Worm (Caenorhabditis elegans): ENCODE results near the gene C35D10.8.

C35D10.8 gene

ce11 chrIII:4852025-4852424 lies 3.0 kb upstream of the C35D10.8 start, which contains the start of gene ced-4:
Gene ced-4, plus strand, starts transcription at chrIII:4852325.
- TF ChIP-seq ces-1 (GFP tag; optimal IDR thresholded peaks at IDR 0.05) (no peak), sptf-1 (tag; optimal IDR thresholded peaks at IDR 0.05) (no peak), tbx-8 (GFP tag; optimal IDR thresholded peaks at IDR 0.05) (no peak), lin-32 (GFP tag; optimal IDR thresholded peaks at IDR 0.05) (no peak), nhr-237 (tag; optimal IDR thresholded peaks at IDR 0.05) (no peak), unc-39 (tag; optimal IDR thresholded peaks at IDR 0.05) (no peak), elt-3 (tag; optimal IDR thresholded peaks at IDR 0.05) (no peak), mab-5 (tag; optimal IDR thresholded peaks at IDR 0.05) (no peak), unc-120 (tag; optimal IDR thresholded peaks at IDR 0.05; ENCODE audit: poor library complexity, severe bottlenecking) (no peak), sem-2 (GFP tag; optimal IDR thresholded peaks at IDR 0.05) (no peak), blmp-1 (tag; optimal IDR thresholded peaks at IDR 0.05) (no peak)

DNA sequence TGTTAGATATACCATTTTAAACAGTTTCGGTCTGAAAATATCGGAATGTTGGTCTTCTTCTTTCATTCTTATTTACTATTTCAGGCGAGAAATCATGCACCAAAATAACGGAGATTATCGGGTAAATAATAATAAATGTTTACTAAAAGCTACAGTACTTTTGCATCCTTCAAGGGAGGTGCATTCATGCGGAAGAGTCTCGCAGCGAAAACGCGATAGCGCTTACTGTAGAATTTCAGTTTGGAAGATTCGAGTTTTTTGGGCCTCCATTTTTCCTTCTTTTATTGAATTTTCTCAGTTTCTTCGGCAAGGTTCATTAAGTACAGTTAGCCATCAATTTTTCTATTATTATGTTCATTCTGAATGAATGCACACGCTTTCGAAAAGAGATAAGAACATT lies 1.1 kb downstream of the C35D10.8 start, which contains the start of gene C35D10.7:
C35D10.7 (plus strand) TSS at position 85 of the 400 bp plus-strand sequence.
- TF ChIP-seq ztf-11 (tag; optimal IDR thresholded peaks at IDR 0.05) (no peak), lin-32 (GFP tag; optimal IDR thresholded peaks at IDR 0.05) (no peak), unc-62 (GFP tag; optimal IDR thresholded peaks at IDR 0.05) (no peak), nhr-2 (tag; optimal IDR thresholded peaks at IDR 0.05) (no peak), ceh-43 (GFP tag; optimal IDR thresholded peaks at IDR 0.05) (no peak), sem-2 (GFP tag; optimal IDR thresholded peaks at IDR 0.05) (no peak), elt-1 (tag; optimal IDR thresholded peaks at IDR 0.05; ENCODE audit: borderline replicate concordance, insufficient read depth) (no peak), snpc-4 (tag; optimal IDR thresholded peaks at IDR 0.05) (no peak), nhr-76 (tag; optimal IDR thresholded peaks at IDR 0.05) (no peak), mls-2 (tag; optimal IDR thresholded peaks at IDR 0.05) (no peak)

- TF ChIP-seq lin-13 (tag; optimal IDR thresholded peaks at IDR 0.05) = no peak
- no peak for TF ChIP-seq M03D4.4 (tag; optimal IDR thresholded peaks at IDR 0.05)
- no peak for TF ChIP-seq sptf-1 (tag; optimal IDR thresholded peaks at IDR 0.05)
- no peak for TF ChIP-seq flh-1 (GFP tag; optimal IDR thresholded peaks at IDR 0.05)
- no peak for TF ChIP-seq unc-120 (tag; optimal IDR thresholded peaks at IDR 0.05; ENCODE audit: poor library complexity, severe bottlenecking)
- TF ChIP-seq nhr-28 (tag; optimal IDR thresholded peaks at IDR 0.05) = no peak
Observed at ce11 chrIII:4856992-4857391, 2.0 kb downstream of the C35D10.8 start.

ce11 chrIII:4859039-4859438 lies 4.0 kb downstream of the C35D10.8 start, which contains the start of gene C35D10.6:
Gene C35D10.6, plus strand, starts transcription at chrIII:4859339.
- TF ChIP-seq nhr-76 (tag; optimal IDR thresholded peaks at IDR 0.05) (no peak), M03D4.4 (tag; optimal IDR thresholded peaks at IDR 0.05) (no peak), drap-1 (GFP tag; optimal IDR thresholded peaks at IDR 0.05) (no peak), elt-1 (tag; optimal IDR thresholded peaks at IDR 0.05; ENCODE audit: borderline replicate concordance, insufficient read depth) (no peak), mab-5 (tag; optimal IDR thresholded peaks at IDR 0.05) (no peak), ham-2 (GFP tag; optimal IDR thresholded peaks at IDR 0.05) (no peak), flh-1 (GFP tag; optimal IDR thresholded peaks at IDR 0.05) (no peak), pha-4 (tag; optimal IDR thresholded peaks at IDR 0.05) (no peak), ceh-43 (GFP tag; optimal IDR thresholded peaks at IDR 0.05) (no peak), unc-39 (tag; optimal IDR thresholded peaks at IDR 0.05) (no peak), mls-2 (tag; optimal IDR thresholded peaks at IDR 0.05) (no peak), ceh-39 (tag; optimal IDR thresholded peaks at IDR 0.05) (no peak), sptf-1 (tag; optimal IDR thresholded peaks at IDR 0.05) (no peak), bed-3 (GFP tag; optimal IDR thresholded peaks at IDR 0.05) (no peak), unc-120 (tag; optimal IDR thresholded peaks at IDR 0.05; ENCODE audit: poor library complexity, severe bottlenecking) (no peak), lin-13 (tag; optimal IDR thresholded peaks at IDR 0.05) (no peak), nhr-28 (tag; optimal IDR thresholded peaks at IDR 0.05) (no peak)

DNA sequence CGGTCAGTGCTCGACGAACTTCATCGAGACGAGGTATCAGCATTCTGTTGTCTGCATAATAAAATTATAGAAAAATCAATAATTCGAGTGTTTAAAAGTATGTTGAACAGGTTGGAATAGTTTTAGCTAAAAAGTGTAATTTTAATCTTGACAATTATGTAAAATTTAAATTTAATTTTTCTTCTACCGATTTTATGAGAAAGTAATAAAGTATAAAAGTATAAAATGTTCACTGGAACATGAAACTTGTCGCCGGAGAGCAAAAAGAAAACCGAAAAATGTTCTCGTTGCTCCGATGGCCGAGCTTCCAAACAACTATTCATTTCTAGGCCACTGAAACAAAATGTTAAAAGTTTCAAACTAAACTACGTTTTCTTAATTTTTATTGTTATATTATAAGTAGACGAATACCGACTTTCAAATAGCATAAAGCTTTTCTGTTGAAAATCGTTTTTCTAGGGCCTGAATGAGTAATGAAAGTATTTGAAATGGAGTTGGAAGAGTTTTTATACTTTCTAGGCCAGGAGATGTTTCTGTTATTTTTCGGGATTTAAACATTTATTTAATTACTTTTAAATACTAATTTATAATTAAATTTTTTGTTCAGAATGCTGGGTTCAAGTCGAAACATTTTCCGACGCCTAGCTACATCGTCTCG lies 6.9 kb downstream of the C35D10.8 start, which contains the start of the genes C35D10.10 and C35D10.5:
C35D10.10 (minus strand) TSS at position 51 of the 658 bp plus-strand sequence.
C35D10.5 (plus strand) TSS at position 608 of the 658 bp plus-strand sequence.
- TF ChIP-seq nhr-237 (tag; optimal IDR thresholded peaks at IDR 0.05) (no peak), mab-5 (tag; optimal IDR thresholded peaks at IDR 0.05) (no peak), sptf-1 (tag; optimal IDR thresholded peaks at IDR 0.05) (no peak), unc-120 (tag; optimal IDR thresholded peaks at IDR 0.05; ENCODE audit: poor library complexity, severe bottlenecking) (no peak), nhr-28 (tag; optimal IDR thresholded peaks at IDR 0.05) (no peak), ceh-83 (GFP tag; optimal IDR thresholded peaks at IDR 0.05) (no peak), cnd-1 (tag; optimal IDR thresholded peaks at IDR 0.05) (no peak), flh-1 (GFP tag; optimal IDR thresholded peaks at IDR 0.05) (no peak), ces-1 (GFP tag; optimal IDR thresholded peaks at IDR 0.05) (no peak), elt-1 (tag; optimal IDR thresholded peaks at IDR 0.05; ENCODE audit: borderline replicate concordance, insufficient read depth) (no peak), mep-1 (tag; optimal IDR thresholded peaks at IDR 0.05) (no peak), ztf-11 (tag; optimal IDR thresholded peaks at IDR 0.05) (no peak), M03D4.4 (tag; optimal IDR thresholded peaks at IDR 0.05) (no peak), nhr-12 (tag; optimal IDR thresholded peaks at IDR 0.05) (no peak), unc-39 (tag; optimal IDR thresholded peaks at IDR 0.05) (no peak), mls-2 (tag; optimal IDR thresholded peaks at IDR 0.05) (no peak), drap-1 (GFP tag; optimal IDR thresholded peaks at IDR 0.05) (no peak), nhr-2 (tag; optimal IDR thresholded peaks at IDR 0.05) (no peak), lin-13 (tag; optimal IDR thresholded peaks at IDR 0.05) (no peak), blmp-1 (tag; optimal IDR thresholded peaks at IDR 0.05) (no peak)

Data from whole organism, mixed stage, embryonic.